Worm (Caenorhabditis elegans) whole organism, L1 larva: ENCODE data around the gene srj-53.
A peak's percentile ranks its signal among the peaks of the same experiment; 100 is the strongest.

ENCODE experiments used
- ama-1 ChIP-seq: fragments of 150-350 bp; optimal IDR thresholded peaks from 2 replicates; lab custom pipeline; 2014
- blmp-1 ChIP-seq: fragments of 150-350 bp; optimal IDR thresholded peaks from 2 replicates; lab custom pipeline; 2014; ENCODE audit warnings: missing biosample characterization, missing genetic modification characterization
- ceh-82 ChIP-seq, 3 experiments: fragments of 150-350 bp in 1 of 3; sonication (generic microtip) in 2 of 3; optimal IDR thresholded peaks; 2 replicates each; lab custom pipeline; 2014 to 2017; ENCODE audit warnings: missing biosample characterization in 3 of 3, missing genetic modification characterization in 3 of 3
- efl-1 ChIP-seq, 4 experiments: fragments of 150-350 bp; optimal IDR thresholded peaks in 3 of 4; peaks in 1 of 4; 1 replicate in 1 of 4; 2 replicates in 3 of 4; lab custom pipeline; 2014; ENCODE audit warnings: missing biosample characterization in 2 of 4, missing genetic modification characterization in 2 of 4, missing genetic modification reagents in 2 of 4
- elt-3 ChIP-seq, 6 experiments: fragments of 150-350 bp in 1 of 6; sonication (generic microtip); optimal IDR thresholded peaks; 2 replicates each; lab custom pipeline; 2017 to 2018; ENCODE audit warnings: missing biosample characterization in 6 of 6, missing genetic modification characterization in 6 of 6, inconsistent platforms in 1 of 6
- fos-1 ChIP-seq: fragments of 150-350 bp; optimal IDR thresholded peaks from 2 replicates; lab custom pipeline; 2014; ENCODE audit warnings: missing biosample characterization, missing genetic modification characterization
- lin-15B ChIP-seq: fragments of 150-350 bp; sonication (generic microtip); optimal IDR thresholded peaks from 3 replicates; lab custom pipeline; 2014; ENCODE audit warnings: missing biosample characterization, missing genetic modification characterization
- mdl-1 ChIP-seq, 2 experiments: fragments of 150-350 bp; optimal IDR thresholded peaks; 2 replicates each; lab custom pipeline; 2014 to 2017; ENCODE audit warnings: missing biosample characterization in 2 of 2, missing genetic modification characterization in 2 of 2, inconsistent platforms in 1 of 2
- nhr-11 ChIP-seq: fragments of 150-350 bp; optimal IDR thresholded peaks from 2 replicates; lab custom pipeline; 2014; ENCODE audit warnings: missing biosample characterization, missing genetic modification characterization
- nhr-76 ChIP-seq: sonication (generic microtip); optimal IDR thresholded peaks from 2 replicates; lab custom pipeline; 2017; ENCODE audit warnings: missing biosample characterization, missing genetic modification characterization
- swsn-7 ChIP-seq: sonication (generic microtip); optimal IDR thresholded peaks from 2 replicates; lab custom pipeline; 2016; ENCODE audit warnings: missing genetic modification characterization, missing compliant biosample characterization
- unc-86 ChIP-seq: sonication (generic microtip); optimal IDR thresholded peaks from 2 replicates; lab custom pipeline; 2016; ENCODE audit warnings: missing genetic modification characterization, missing compliant biosample characterization

DNA sequence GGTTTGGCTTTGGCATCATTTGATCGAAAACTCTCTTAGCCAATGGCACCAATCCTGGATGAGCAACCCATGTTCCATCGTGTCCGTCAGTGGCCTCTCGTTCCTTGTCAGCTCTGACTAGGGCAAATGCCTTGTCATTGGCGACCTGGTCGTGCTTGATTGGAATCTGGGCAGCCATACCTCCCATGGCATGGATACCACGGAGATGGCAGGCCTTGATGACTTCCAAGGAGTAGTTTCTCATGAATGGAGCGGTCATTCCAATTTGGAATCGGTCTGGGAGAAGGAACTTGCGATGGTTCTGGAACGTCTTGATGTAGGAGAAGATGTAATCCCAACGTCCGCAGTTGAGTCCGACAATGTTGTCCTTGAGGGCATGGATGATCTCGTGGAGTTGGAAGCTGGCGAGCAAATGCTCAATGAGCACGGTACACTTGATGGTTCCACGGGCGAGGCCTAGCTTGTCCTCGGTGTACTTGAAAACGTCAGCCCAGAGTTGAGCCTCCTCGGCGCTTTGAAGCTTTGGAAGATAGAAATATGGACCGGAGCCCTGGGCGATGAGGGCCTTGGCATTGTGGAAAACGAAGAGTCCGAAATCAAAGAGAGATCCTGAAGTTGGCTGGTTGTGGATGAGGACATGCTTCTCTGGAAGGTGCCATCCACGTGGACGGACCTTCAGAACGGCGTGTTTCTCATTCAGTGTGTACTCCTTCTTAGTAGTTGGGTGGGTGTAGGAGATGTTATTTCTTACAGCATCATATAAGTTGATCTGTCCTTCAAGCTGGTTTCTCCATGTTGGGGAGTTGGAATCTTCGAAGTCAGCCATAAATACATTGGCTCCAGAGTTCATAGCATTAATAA lies 30.7 kb upstream of the srj-53 start:
- TF ChIP-seq nhr-11 (tag; lab: Kevin White, UChicago) = no peak
- no peak for TF ChIP-seq efl-1 (optimal IDR thresholded peaks at IDR 0.05; lab: Kevin White, UChicago)
- TF ChIP-seq efl-1 (GFP tag; optimal IDR thresholded peaks at IDR 0.05 in 1 of 2; lab: Kevin White, UChicago) = peak in 1 of 2 experiments; percentile 84
- TF ChIP-seq blmp-1 = no peak
- TF ChIP-seq swsn-7 (tag; lab: Kevin White, UChicago) = no peak
- TF ChIP-seq ceh-82 (tag; optimal IDR thresholded peaks at IDR 0.05; lab: Kevin White, UChicago) = no peak
- no peak for TF ChIP-seq fos-1 (tag; lab: Kevin White, UChicago)
- TF ChIP-seq elt-3 (tag; optimal IDR thresholded peaks at IDR 0.05; lab: Kevin White, UChicago) = no peak
- no peak for TF ChIP-seq mdl-1 (tag; optimal IDR thresholded peaks at IDR 0.05; lab: Kevin White, UChicago)
- TF ChIP-seq unc-86 (tag; lab: Kevin White, UChicago) = no peak
- TF ChIP-seq nhr-76 (tag; lab: Kevin White, UChicago) = no peak
- TF ChIP-seq ama-1 (lab: Kevin White, UChicago) = peak; percentile 92
- TF ChIP-seq lin-15B (tag; lab: Kevin White, UChicago) = no peak
